Fruit fly (Drosophila melanogaster): Measurements from ENCODE around the gene CG3847.
A peak's percentile ranks its signal among the peaks of the same experiment; 100 is the strongest.

DNA sequence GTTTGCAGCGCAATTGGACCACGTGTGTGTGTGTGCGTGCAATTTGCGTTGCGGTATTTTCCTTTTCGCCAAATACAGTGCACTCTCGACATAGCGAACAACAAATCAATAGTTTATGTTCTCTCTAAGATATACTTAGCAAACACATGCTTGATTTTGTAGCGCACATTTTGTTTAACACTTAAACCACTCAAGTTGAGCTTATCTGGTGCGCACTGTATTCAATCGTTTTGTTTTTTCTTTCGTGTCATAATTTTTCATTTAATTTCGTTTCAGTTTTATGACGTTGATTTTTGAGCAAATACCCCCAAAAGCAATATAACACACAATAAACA, 19.4 kb downstream of the CG3847 start:
- TF ChIP-seq CG16779 (tag; optimal IDR thresholded peaks at IDR 0.05) (peak; percentile 84), CG15336 (GFP tag; IDR thresholded peaks at IDR 0.05) (peak; percentile 96), salr (GFP tag; optimal IDR thresholded peaks at IDR 0.05) (peak; percentile 63 to 77), Blimp-1 (GFP tag; optimal IDR thresholded peaks at IDR 0.05) (peak; percentile 76), eg (GFP tag; IDR thresholded peaks at IDR 0.05) (peak; percentile 98), Eip78C (GFP tag) (peak; percentile 97), CG11902 (GFP tag; optimal IDR thresholded peaks at IDR 0.05) (peak; percentile 85), Lpt (GFP tag; optimal IDR thresholded peaks at IDR 0.05) (peak; percentile 87), Gug (GFP tag; IDR thresholded peaks at IDR 0.05) (peak; percentile 91), CG6808 (GFP tag; optimal IDR thresholded peaks at IDR 0.05) (peak; percentile 54), cyc (GFP tag; optimal IDR thresholded peaks at IDR 0.05) (peak; percentile 96), CG6792 (GFP tag; optimal IDR thresholded peaks at IDR 0.05) (peak; percentile 90), Ets96B (tag; optimal IDR thresholded peaks at IDR 0.05) (peak; percentile 71)
